Worm (Caenorhabditis elegans) whole organism, midembryonic: Measurements from ENCODE around the gene nhr-94.

Experiments
- T22C8.4 ChIP-seq: fragments of 200-800 bp; sonication (Bioruptor generic); IDR thresholded peaks from 2 replicates; pipeline ENCODE4 v1.3.6; 2022; ENCODE audit warnings: missing genetic modification characterization, missing compliant biosample characterization
- cog-1 ChIP-seq: sonication (generic microtip); optimal IDR thresholded peaks from 2 replicates; lab custom pipeline; 2016; ENCODE audit warnings: missing genetic modification characterization, missing compliant biosample characterization
- flt-1 ChIP-seq: fragments of 200-800 bp; sonication (Bioruptor generic); IDR thresholded peaks from 2 replicates; pipeline ENCODE4 v1.3.6; 2022; ENCODE audit warnings: missing genetic modification characterization, missing compliant biosample characterization
- klf-2 ChIP-seq: fragments of 200-800 bp; sonication (Bioruptor generic); conservative IDR thresholded peaks from 2 replicates; pipeline ENCODE4 v1.3.6; 2022; ENCODE audit warnings: missing genetic modification reagents, missing genetic modification characterization, missing compliant biosample characterization
- med-1 ChIP-seq: sonication (generic microtip); optimal IDR thresholded peaks from 2 replicates; lab custom pipeline; 2017; ENCODE audit warnings: missing genetic modification characterization, mild to moderate bottlenecking, missing compliant biosample characterization, antibody characterized with exemption, missing genetic modification reagents; ENCODE audit not compliant: insufficient read depth
- ref-1 ChIP-seq: fragments of 200-800 bp; sonication (Bioruptor generic); conservative IDR thresholded peaks from 2 replicates; pipeline ENCODE4 v1.3.6; 2022; ENCODE audit warnings: missing genetic modification reagents, missing genetic modification characterization, missing compliant biosample characterization
- tab-1 ChIP-seq: fragments of 200-800 bp; sonication (Bioruptor generic); IDR thresholded peaks from 2 replicates; pipeline ENCODE4 v1.3.6; 2022; ENCODE audit warnings: missing genetic modification characterization, missing compliant biosample characterization
- ztf-23 ChIP-seq: fragments of 200-800 bp; sonication (Bioruptor generic); IDR thresholded peaks from 2 replicates; pipeline ENCODE4 v1.3.6; 2022; ENCODE audit warnings: missing genetic modification reagents, missing genetic modification characterization, missing compliant biosample characterization
- ztf-29 ChIP-seq: fragments of 200-800 bp; sonication (Bioruptor generic); IDR thresholded peaks from 2 replicates; pipeline ENCODE4 v1.3.6; 2022; ENCODE audit warnings: missing genetic modification reagents, missing genetic modification characterization, missing compliant biosample characterization

DNA sequence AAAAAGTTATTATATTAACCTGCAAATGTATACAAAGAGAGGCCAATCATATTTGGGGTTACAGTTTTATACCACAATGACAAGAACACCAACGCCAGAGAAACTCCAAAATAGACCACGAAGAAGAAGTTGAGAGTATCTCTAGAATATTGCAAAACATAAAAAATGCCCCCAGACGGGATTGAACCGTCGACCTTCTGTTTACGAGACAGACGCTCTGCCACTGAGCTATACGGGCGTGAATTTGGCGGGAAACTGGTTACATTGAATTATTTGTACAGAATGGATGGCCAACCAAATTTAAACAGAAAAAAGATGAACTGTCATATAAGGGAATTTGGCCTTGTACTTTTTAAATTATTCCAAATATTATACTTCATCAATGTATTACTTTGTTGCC, 44.4 kb upstream of the nhr-94 start:
- TF ChIP-seq T22C8.4 (GFP tag; lab: Robert Waterston, UW) (no peak), ztf-29 (no peak), klf-2 (GFP tag; lab: Robert Waterston, UW) (0 out of 2 replicates have a peak, but pooled peaks have one; percentile 36), cog-1 (tag; lab: Kevin White, UChicago) (no peak), med-1 (no peak), flt-1 (GFP tag; lab: Robert Waterston, UW) (peak; percentile 77; the same call in 1 of the 2 replicates), ztf-23 (no peak), ref-1 (GFP tag; lab: Robert Waterston, UW) (no peak), tab-1 (no peak)
